Fruit fly (Drosophila melanogaster) Kc167 (cell line): Measurements from ENCODE around the gene CG6654.

Source experiments
- Sin3A ChIP-seq: fragments of >200 bp; optimal IDR thresholded peaks from 2 replicates; lab custom pipeline; 2018; ENCODE audit warnings: missing external identifiers
- psq ChIP-seq: fragments of >200 bp; optimal IDR thresholded peaks from 2 replicates; lab custom pipeline; 2017; ENCODE audit warnings: missing external identifiers

dm6 chr3R:15206273-15206672, 7.2 kb downstream of the CG6654 start, which contains the start of gene Spn88Ea:
- TF ChIP-seq Sin3A (lab: Kevin White, UChicago): no peak
- no peak for TF ChIP-seq psq
